Fruit fly (Drosophila melanogaster): ENCODE measurements around the gene by.
A peak's percentile ranks its signal among the peaks of the same experiment; 100 is the strongest.

by gene

DNA sequence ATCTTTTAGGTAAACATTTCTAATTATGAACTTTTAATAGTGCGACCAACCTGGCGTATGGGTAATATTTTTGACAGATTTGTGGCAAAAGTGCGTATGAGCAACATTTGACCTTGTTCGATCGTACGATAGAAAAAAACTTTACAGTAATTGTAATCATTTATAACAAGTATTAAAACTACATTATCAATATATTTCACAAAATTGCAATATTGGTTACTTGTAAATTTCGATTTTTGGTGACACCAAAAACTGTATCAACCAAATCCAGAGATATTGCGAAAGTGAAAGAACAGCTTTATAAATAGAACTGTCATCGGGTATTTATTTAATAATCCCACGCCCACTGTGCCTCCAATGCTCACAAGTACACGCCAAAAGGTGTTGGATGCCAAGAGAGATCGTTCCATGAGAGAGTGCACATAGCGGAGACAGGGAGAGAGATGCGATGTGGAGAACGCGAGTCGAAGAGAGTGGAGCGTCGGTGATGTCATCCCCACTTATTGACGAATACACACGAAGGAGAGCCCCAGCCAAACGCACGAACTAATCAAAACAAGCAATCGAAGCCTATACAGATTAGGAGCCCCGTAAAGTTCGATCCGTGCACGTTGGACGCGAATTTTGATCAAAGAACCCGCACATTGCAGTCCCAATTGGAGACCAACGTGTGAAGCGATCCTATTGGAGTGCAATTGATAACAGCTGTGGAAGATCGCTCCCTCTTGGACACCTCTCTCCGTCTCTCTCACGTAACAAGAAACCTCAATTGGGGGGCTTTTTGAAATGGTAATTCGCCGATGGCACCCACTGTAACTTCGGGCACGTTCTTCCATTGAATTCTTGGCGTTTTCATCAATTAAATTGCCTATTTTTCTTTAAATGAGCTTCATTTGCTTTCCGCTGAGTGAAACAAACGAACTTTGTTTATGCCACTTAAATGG is 642 bp upstream of the by start (continued):
- TF ChIP-seq PHDP (tag; optimal IDR thresholded peaks at IDR 0.05): peak; percentile 94
- no peak; the same call in 1 of the 2 replicates for TF ChIP-seq rib (GFP tag; IDR thresholded peaks at IDR 0.05)
- peak; percentile 20 for TF ChIP-seq fd102C (GFP tag; optimal IDR thresholded peaks at IDR 0.05)
- no peak for TF ChIP-seq zf30C (GFP tag; optimal IDR thresholded peaks at IDR 0.05)
- peak; percentile 78 for TF ChIP-seq Gsc (GFP tag; IDR thresholded peaks at IDR 0.05)
- peak; percentile 98 for TF ChIP-seq CG8924 (tag; optimal IDR thresholded peaks at IDR 0.05)
- peak; percentile 62 for TF ChIP-seq Elba2 (GFP tag; optimal IDR thresholded peaks at IDR 0.05)
- TF ChIP-seq CG15696 (tag; optimal IDR thresholded peaks at IDR 0.05): peak; percentile 71
- TF ChIP-seq ind (GFP tag; optimal IDR thresholded peaks at IDR 0.05): peak; percentile 96
- TF ChIP-seq CTCF (GFP tag; optimal IDR thresholded peaks at IDR 0.05): peak; percentile 71
- peak; percentile 75 for TF ChIP-seq NC2α (GFP tag; optimal IDR thresholded peaks at IDR 0.05)
- no peak for TF ChIP-seq crol (GFP tag; IDR thresholded peaks at IDR 0.05)
- peak; percentile 95 for TF ChIP-seq chinmo (GFP tag; IDR thresholded peaks at IDR 0.05; ENCODE audit: partially characterized antibody)
- peak; percentile 92 for TF ChIP-seq Dad (GFP tag; optimal IDR thresholded peaks at IDR 0.05)
- peak; percentile 95 for TF ChIP-seq CG9437 (GFP tag; optimal IDR thresholded peaks at IDR 0.05)
- peak; percentile 78 for TF ChIP-seq ttk (GFP tag; IDR thresholded peaks at IDR 0.05)
- TF ChIP-seq fd3F (GFP tag; optimal IDR thresholded peaks at IDR 0.05): peak; percentile 94
- peak; percentile 94 for TF ChIP-seq Ptx1 (GFP tag; IDR thresholded peaks at IDR 0.05)
- TF ChIP-seq yki (optimal IDR thresholded peaks at IDR 0.05): peak; percentile 53
- TF ChIP-seq Mrtf (GFP tag; IDR thresholded peaks at IDR 0.05): peak; percentile 83; the same call in 2 of the 3 replicates
- peak; percentile 96 for TF ChIP-seq CG10979 (tag; optimal IDR thresholded peaks at IDR 0.05)
- no peak for TF ChIP-seq mld (GFP tag; IDR thresholded peaks at IDR 0.05; ENCODE audit: partially characterized antibody)
- TF ChIP-seq HHEX (GFP tag; optimal IDR thresholded peaks at IDR 0.05): peak; percentile 97
- peak; percentile 69 for TF ChIP-seq TFAM (GFP tag; optimal IDR thresholded peaks at IDR 0.05)
- peak; percentile 40 to 78 for TF ChIP-seq insv (GFP tag; optimal IDR thresholded peaks at IDR 0.05)
- peak; percentile 62 for TF ChIP-seq wek (GFP tag; optimal IDR thresholded peaks at IDR 0.05)
- TF ChIP-seq CG4360 (GFP tag; IDR thresholded peaks at IDR 0.05): 0 out of 2 replicates have a peak, but pooled peaks have one; percentile 41
- TF ChIP-seq Ssrp (tag; optimal IDR thresholded peaks at IDR 0.05): peak; percentile 92
- TF ChIP-seq CG43689 (GFP tag; IDR thresholded peaks at IDR 0.05): peak; percentile 61
- TF ChIP-seq Myb (GFP tag; optimal IDR thresholded peaks at IDR 0.05): peak; percentile 81

DNA sequence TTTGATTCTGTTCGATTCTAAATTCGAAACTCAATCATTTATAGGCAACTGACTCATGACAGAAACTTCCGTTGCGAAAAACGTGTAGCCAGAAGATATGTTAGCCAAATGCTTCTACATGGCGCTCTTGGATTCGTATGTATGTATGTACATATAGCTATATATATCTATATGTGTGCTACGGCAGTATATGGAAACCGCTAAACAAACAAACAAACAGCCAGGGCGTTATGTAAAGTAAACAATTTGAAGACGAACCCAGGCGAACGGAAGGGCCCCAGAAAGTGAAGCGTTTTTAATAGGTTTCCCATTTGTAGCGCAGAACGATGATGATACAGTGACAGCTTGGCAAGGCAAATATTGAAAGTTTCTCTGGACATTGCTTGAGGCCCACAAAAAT is 2.9 kb downstream of the by start:
- TF ChIP-seq CG30431 (GFP tag; optimal IDR thresholded peaks at IDR 0.05) (no peak), H15 (GFP tag; IDR thresholded peaks at IDR 0.05) (no peak), CG18262 (tag; optimal IDR thresholded peaks at IDR 0.05) (no peak), CG16815 (GFP tag; optimal IDR thresholded peaks at IDR 0.05) (no peak), dpn (GFP tag; optimal IDR thresholded peaks at IDR 0.05) (no peak), CG31224 (GFP tag; IDR thresholded peaks at IDR 0.05) (no peak), Nf-YB (GFP tag; optimal IDR thresholded peaks at IDR 0.05) (peak; percentile 14), CG17829 (tag; optimal IDR thresholded peaks at IDR 0.05) (no peak), CG2678 (tag; optimal IDR thresholded peaks at IDR 0.05) (peak; percentile 8), al (GFP tag; IDR thresholded peaks at IDR 0.05) (no peak), lab (GFP tag; optimal IDR thresholded peaks at IDR 0.05) (peak; percentile 6), CG12219 (GFP tag; optimal IDR thresholded peaks at IDR 0.05) (peak; percentile 12), fd64A (GFP tag; optimal IDR thresholded peaks at IDR 0.05) (peak; percentile 36), PHDP (tag; optimal IDR thresholded peaks at IDR 0.05) (peak; percentile 1), CG30403 (GFP tag; optimal IDR thresholded peaks at IDR 0.05) (no peak), Sox100B (GFP tag; optimal IDR thresholded peaks at IDR 0.05) (peak; percentile 2), Nf-YA (GFP tag; IDR thresholded peaks at IDR 0.05) (no peak), CG8281 (tag; optimal IDR thresholded peaks at IDR 0.05) (no peak), Gug (GFP tag; IDR thresholded peaks at IDR 0.05) (no peak), CG14441 (GFP tag; IDR thresholded peaks at IDR 0.05) (no peak), Pdp1 (GFP tag; optimal IDR thresholded peaks at IDR 0.05) (peak in 1 of 2 experiments; percentile 60), run (tag; optimal IDR thresholded peaks at IDR 0.05) (peak; percentile 34)
